Worm (Caenorhabditis elegans) whole organism, L3 larva: ENCODE measurements around the gene F10C1.9.
A peak's percentile ranks its signal among the peaks of the same experiment; 100 is the strongest.

Experiments used
- R02D3.7 ChIP-seq: fragments of 150-350 bp; optimal IDR thresholded peaks from 2 replicates; lab custom pipeline; 2014; ENCODE audit warnings: missing biosample characterization, missing genetic modification characterization
- ZK546.5 ChIP-seq: sonication (generic microtip); optimal IDR thresholded peaks from 2 replicates; lab custom pipeline; 2017; ENCODE audit warnings: missing biosample characterization, missing genetic modification characterization
- aly-2 ChIP-seq: fragments of 150-350 bp; optimal IDR thresholded peaks from 2 replicates; lab custom pipeline; 2014; ENCODE audit warnings: missing biosample characterization, missing genetic modification characterization
- ama-1 ChIP-seq: fragments of 150-350 bp; optimal IDR thresholded peaks from 2 replicates; lab custom pipeline; 2018
- ceh-16 ChIP-seq: sonication (generic microtip); optimal IDR thresholded peaks from 2 replicates; lab custom pipeline; 2017; ENCODE audit warnings: missing biosample characterization, missing genetic modification characterization
- ceh-28 ChIP-seq: fragments of 150-350 bp; optimal IDR thresholded peaks from 2 replicates; lab custom pipeline; 2014; ENCODE audit warnings: missing biosample characterization, missing genetic modification reagents, missing genetic modification characterization
- ceh-82 ChIP-seq: fragments of 150-350 bp; optimal IDR thresholded peaks from 2 replicates; lab custom pipeline; 2014; ENCODE audit warnings: missing biosample characterization, missing genetic modification characterization
- ceh-9 ChIP-seq: sonication (generic microtip); optimal IDR thresholded peaks from 2 replicates; lab custom pipeline; 2018; ENCODE audit warnings: missing biosample characterization, missing genetic modification characterization
- egl-5 ChIP-seq: fragments of 150-350 bp; optimal IDR thresholded peaks from 2 replicates; lab custom pipeline; 2017; ENCODE audit warnings: missing biosample characterization, missing genetic modification reagents, missing genetic modification characterization, inconsistent platforms
- elt-1 ChIP-seq: fragments of 150-350 bp; optimal IDR thresholded peaks from 2 replicates; lab custom pipeline; 2014; ENCODE audit warnings: missing biosample characterization, missing genetic modification characterization
- elt-2 ChIP-seq: sonication (generic microtip); optimal IDR thresholded peaks from 2 replicates; lab custom pipeline; 2016; ENCODE audit warnings: missing genetic modification reagents, mild to moderate bottlenecking, missing genetic modification characterization, missing compliant biosample characterization
- elt-3 ChIP-seq, 3 experiments: fragments of 150-350 bp in 1 of 3; sonication (generic microtip) in 2 of 3; optimal IDR thresholded peaks; 2 replicates in 2 of 3; 4 replicates in 1 of 3; lab custom pipeline; 2014 to 2017; ENCODE audit warnings: missing biosample characterization in 3 of 3, missing genetic modification characterization in 3 of 3
- fkh-10 ChIP-seq: sonication (generic microtip); optimal IDR thresholded peaks from 2 replicates; lab custom pipeline; 2017; ENCODE audit warnings: missing biosample characterization, missing genetic modification reagents, missing genetic modification characterization
- fkh-2 ChIP-seq: fragments of 150-350 bp; optimal IDR thresholded peaks from 2 replicates; lab custom pipeline; 2014; ENCODE audit warnings: missing biosample characterization, missing genetic modification reagents, missing genetic modification characterization
- fos-1 ChIP-seq: fragments of 150-350 bp; optimal IDR thresholded peaks from 2 replicates; lab custom pipeline; 2014; ENCODE audit warnings: missing biosample characterization, missing genetic modification characterization
- hmg-11 ChIP-seq: sonication (generic microtip); optimal IDR thresholded peaks from 2 replicates; lab custom pipeline; 2016; ENCODE audit warnings: missing genetic modification characterization, missing compliant biosample characterization
- lin-15B ChIP-seq: fragments of 150-350 bp; optimal IDR thresholded peaks from 2 replicates; lab custom pipeline; 2014; ENCODE audit warnings: missing biosample characterization, missing genetic modification characterization
- lin-39 ChIP-seq: fragments of 150-350 bp; optimal IDR thresholded peaks from 2 replicates; lab custom pipeline; 2018; ENCODE audit warnings: missing biosample characterization, missing genetic modification reagents, missing genetic modification characterization
- lsy-12 ChIP-seq: sonication (generic microtip); optimal IDR thresholded peaks from 2 replicates; lab custom pipeline; 2016; ENCODE audit warnings: mild to moderate bottlenecking, missing genetic modification characterization, missing compliant biosample characterization
- mdl-1 ChIP-seq: fragments of 150-350 bp; optimal IDR thresholded peaks from 2 replicates; lab custom pipeline; 2014; ENCODE audit warnings: missing biosample characterization, missing genetic modification characterization
- nfya-1 ChIP-seq: sonication (generic microtip); optimal IDR thresholded peaks from 2 replicates; lab custom pipeline; 2017; ENCODE audit warnings: missing genetic modification characterization, mild to moderate bottlenecking, missing compliant biosample characterization, antibody characterized with exemption, moderate library complexity; ENCODE audit not compliant: insufficient read depth
- nhr-23 ChIP-seq: fragments of 150-350 bp; optimal IDR thresholded peaks from 2 replicates; lab custom pipeline; 2014; ENCODE audit warnings: missing biosample characterization, missing genetic modification reagents, missing genetic modification characterization
- nhr-25 ChIP-seq: sonication (generic microtip); optimal IDR thresholded peaks from 2 replicates; lab custom pipeline; 2017; ENCODE audit warnings: missing biosample characterization, missing genetic modification characterization
- nhr-43 ChIP-seq: sonication (generic microtip); optimal IDR thresholded peaks from 2 replicates; lab custom pipeline; 2016; ENCODE audit warnings: mild to moderate bottlenecking, missing genetic modification characterization, missing compliant biosample characterization; ENCODE audit not compliant: poor library complexity, severe bottlenecking
- nhr-76 ChIP-seq: fragments of 150-350 bp; sonication (generic microtip); optimal IDR thresholded peaks from 5 replicates; lab custom pipeline; 2014; ENCODE audit warnings: missing biosample characterization, missing genetic modification characterization
- nhr-77 ChIP-seq: fragments of 150-350 bp; optimal IDR thresholded peaks from 2 replicates; lab custom pipeline; 2014; ENCODE audit warnings: missing biosample characterization, missing genetic modification characterization
- pha-4 ChIP-seq: fragments of 150-350 bp; optimal IDR thresholded peaks from 2 replicates; lab custom pipeline; 2014; ENCODE audit warnings: missing biosample characterization, missing genetic modification reagents, missing genetic modification characterization
- pqm-1 ChIP-seq: fragments of 150-350 bp; optimal IDR thresholded peaks from 2 replicates; lab custom pipeline; 2017; ENCODE audit warnings: missing biosample characterization, missing genetic modification characterization, inconsistent platforms
- skn-1 ChIP-seq: fragments of 150-350 bp; optimal IDR thresholded peaks from 2 replicates; lab custom pipeline; 2014; ENCODE audit warnings: missing biosample characterization, missing genetic modification characterization
- snpc-4 ChIP-seq: fragments of 150-350 bp; optimal IDR thresholded peaks from 2 replicates; lab custom pipeline; 2014; ENCODE audit warnings: missing biosample characterization, missing genetic modification characterization
- tbx-2 ChIP-seq: sonication (generic microtip); optimal IDR thresholded peaks from 2 replicates; lab custom pipeline; 2016; ENCODE audit warnings: mild to moderate bottlenecking, missing genetic modification characterization, missing compliant biosample characterization
- zag-1 ChIP-seq: fragments of 150-350 bp; optimal IDR thresholded peaks from 2 replicates; lab custom pipeline; 2014; ENCODE audit warnings: missing biosample characterization, missing genetic modification characterization
- ztf-11 ChIP-seq: fragments of 150-350 bp; optimal IDR thresholded peaks from 2 replicates; lab custom pipeline; 2014; ENCODE audit warnings: missing biosample characterization, missing genetic modification characterization
- ztf-4 ChIP-seq: fragments of 150-350 bp; optimal IDR thresholded peaks from 2 replicates; lab custom pipeline; 2014; ENCODE audit warnings: missing biosample characterization, missing genetic modification characterization

F10C1.9 gene

ce11 chrII:5702611-5703192 lies 42.4 kb downstream of the F10C1.9 start:
- TF ChIP-seq nhr-23 (tag; lab: Kevin White, UChicago) (peak; percentile 13), fkh-2 (tag; lab: Kevin White, UChicago) (no peak), egl-5 (tag; lab: Kevin White, UChicago) (peak; percentile 91), nhr-25 (tag; lab: Kevin White, UChicago) (peak; percentile 62), snpc-4 (tag; lab: Kevin White, UChicago) (peak; percentile 11), hmg-11 (tag; lab: Kevin White, UChicago) (peak; percentile 30)

ce11 chrII:5701485-5701884 lies 43.6 kb downstream of the F10C1.9 start:
- peak; percentile 59 for TF ChIP-seq nhr-25 (tag; lab: Kevin White, UChicago)
- peak; percentile 40 for TF ChIP-seq pqm-1 (tag; lab: Kevin White, UChicago)
- TF ChIP-seq nhr-76 (tag; lab: Kevin White, UChicago), result no peak
- peak; percentile 50 for TF ChIP-seq R02D3.7 (tag; lab: Kevin White, UChicago)
- TF ChIP-seq nfya-1 (tag; lab: Kevin White, UChicago), result peak; percentile 78
- no peak for TF ChIP-seq ceh-16 (tag; lab: Kevin White, UChicago)
- no peak for TF ChIP-seq fkh-2 (tag; lab: Kevin White, UChicago)
- TF ChIP-seq ceh-82 (tag; lab: Kevin White, UChicago), result peak; percentile 40
- TF ChIP-seq ztf-11 (tag; lab: Kevin White, UChicago), result no peak
- TF ChIP-seq ZK546.5 (tag; lab: Kevin White, UChicago), result no peak
- TF ChIP-seq ztf-4 (tag; lab: Kevin White, UChicago), result no peak
- peak; percentile 96 for TF ChIP-seq ama-1 (lab: Kevin White, UChicago)
- TF ChIP-seq nhr-23 (tag; lab: Kevin White, UChicago), result peak; percentile 81
- no peak for TF ChIP-seq ceh-9 (tag; lab: Kevin White, UChicago)
- TF ChIP-seq mdl-1 (tag; lab: Kevin White, UChicago), result no peak
- peak; percentile 39 for TF ChIP-seq hmg-11 (tag; lab: Kevin White, UChicago)
- TF ChIP-seq nhr-77, result peak; percentile 41
- TF ChIP-seq lsy-12 (tag; lab: Kevin White, UChicago), result peak; percentile 0
- TF ChIP-seq pha-4 (tag; lab: Kevin White, UChicago), result peak; percentile 42
- no peak for TF ChIP-seq fkh-10 (GFP tag; lab: Kevin White, UChicago)
- TF ChIP-seq tbx-2 (tag; lab: Kevin White, UChicago), result peak; percentile 38
- TF ChIP-seq aly-2 (tag; lab: Kevin White, UChicago), result peak; percentile 81
- peak; percentile 26 for TF ChIP-seq skn-1
- TF ChIP-seq lin-39 (tag; lab: Kevin White, UChicago), result peak; percentile 10
- peak; percentile 99 for TF ChIP-seq snpc-4 (tag; lab: Kevin White, UChicago)
- peak; percentile 71 for TF ChIP-seq elt-2 (tag; lab: Kevin White, UChicago)
- TF ChIP-seq lin-15B (tag; lab: Kevin White, UChicago), result peak; percentile 29
- TF ChIP-seq ceh-28 (tag; lab: Kevin White, UChicago), result peak; percentile 14
- no peak for TF ChIP-seq elt-3 (tag; optimal IDR thresholded peaks at IDR 0.05; lab: Kevin White, UChicago)
- TF ChIP-seq nhr-43 (tag; lab: Kevin White, UChicago), result peak; percentile 68

ce11 chrII:5698869-5699268 lies 46.2 kb downstream of the F10C1.9 start, which contains the start of the genes C25H3.10 and C25H3.1:
TSS of gene C25H3.10 (minus strand) at chrII:5698969.
TSS of gene C25H3.1 (plus strand) at chrII:5699071.
- no peak for TF ChIP-seq snpc-4 (tag; lab: Kevin White, UChicago)
- peak; percentile 74 for TF ChIP-seq egl-5 (tag; lab: Kevin White, UChicago)

ce11 chrII:5698254-5698653 lies 46.8 kb downstream of the F10C1.9 start:
- TF ChIP-seq pqm-1 (tag; lab: Kevin White, UChicago) (peak; percentile 42), nhr-25 (tag; lab: Kevin White, UChicago) (no peak), snpc-4 (tag; lab: Kevin White, UChicago) (peak; percentile 12), lsy-12 (tag; lab: Kevin White, UChicago) (no peak), fos-1 (tag; lab: Kevin White, UChicago) (no peak), tbx-2 (tag; lab: Kevin White, UChicago) (no peak), ZK546.5 (tag; lab: Kevin White, UChicago) (no peak), ceh-16 (tag; lab: Kevin White, UChicago) (no peak), elt-1 (tag; lab: Kevin White, UChicago) (no peak), zag-1 (no peak), lin-39 (tag; lab: Kevin White, UChicago) (no peak), nfya-1 (tag; lab: Kevin White, UChicago) (no peak), pha-4 (tag; lab: Kevin White, UChicago) (peak; percentile 52), elt-2 (tag; lab: Kevin White, UChicago) (peak; percentile 58)
